Fruit fly (Drosophila melanogaster) whole organism: Measurements from ENCODE around the gene mRpS18B.

Experiments used
- Dll ChIP-seq: fragments of >200 bp; optimal IDR thresholded peaks from 2 replicates; lab custom pipeline; 2017
- EcR ChIP-seq, 2 experiments: fragments of >200 bp; optimal IDR thresholded peaks; 2 replicates each; lab custom pipeline; 2017; ENCODE audit warnings: missing biosample characterization in 2 of 2, missing genetic modification characterization in 2 of 2, missing genetic modification reagents in 2 of 2
- pan ChIP-seq: fragments of >200 bp; optimal IDR thresholded peaks from 2 replicates; lab custom pipeline; 2017
- psq ChIP-seq: fragments of >200 bp; optimal IDR thresholded peaks from 2 replicates; lab custom pipeline; 2017
- usp ChIP-seq: fragments of >200 bp; optimal IDR thresholded peaks from 2 replicates; lab custom pipeline; 2017; ENCODE audit warnings: missing biosample characterization, missing genetic modification characterization, mixed read lengths

DNA sequence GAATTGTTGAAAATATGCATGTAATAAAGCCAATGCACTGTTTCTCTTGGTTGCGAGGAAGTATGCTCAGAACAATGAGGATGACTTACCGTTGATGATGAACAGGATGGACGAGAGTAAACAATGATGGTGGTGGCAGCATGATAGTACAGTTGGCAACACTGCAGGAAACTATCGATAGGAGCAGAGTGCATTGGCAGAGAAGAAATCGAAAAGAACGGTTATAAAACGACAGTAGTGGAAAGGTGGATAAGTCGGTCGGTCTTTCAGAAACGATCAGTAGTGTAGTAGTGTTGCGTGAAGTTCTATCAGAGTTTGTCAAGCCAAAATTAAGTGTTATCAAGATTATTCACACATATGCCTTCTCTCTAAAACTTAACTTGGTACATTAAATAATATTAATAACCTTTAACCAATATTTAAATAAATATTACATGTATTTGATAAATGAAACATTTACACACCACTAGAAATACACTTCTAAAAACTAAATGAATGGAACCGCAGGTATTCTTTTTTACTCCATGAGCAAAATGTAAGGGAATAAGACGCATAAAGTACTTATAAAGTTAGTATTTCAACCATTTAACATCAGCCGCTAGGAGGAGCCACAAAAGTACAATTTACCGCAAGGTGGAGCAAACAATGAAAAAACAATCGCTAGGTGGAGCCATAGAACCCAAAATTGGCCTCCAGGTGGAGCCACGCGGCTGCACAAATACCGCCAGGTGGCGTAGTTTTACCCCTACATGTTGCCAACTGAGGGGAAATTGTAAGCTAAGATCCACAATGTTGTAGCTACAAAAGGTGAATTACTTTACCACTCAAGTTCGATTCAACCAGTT, 23.6 kb upstream of the mRpS18B start:
- TF ChIP-seq psq (lab: Kevin White, UChicago) (no peak), EcR (GFP tag; optimal IDR thresholded peaks at IDR 0.05; lab: Kevin White, UChicago) (no peak), pan (lab: Kevin White, UChicago) (no peak), usp (GFP tag; lab: Kevin White, UChicago) (no peak), Dll (lab: Kevin White, UChicago) (no peak)
